Worm (Caenorhabditis elegans): ENCODE measurements around the gene set-27.

- TF ChIP-seq snpc-4 (tag; optimal IDR thresholded peaks at IDR 0.05) (no peak), F37D6.2 (tag; optimal IDR thresholded peaks at IDR 0.05) (no peak), mep-1 (tag; optimal IDR thresholded peaks at IDR 0.05) (no peak), aly-2 (tag; optimal IDR thresholded peaks at IDR 0.05) (no peak), saeg-2 (GFP tag; IDR thresholded peaks at IDR 0.05) (no peak), nhr-25 (tag; optimal IDR thresholded peaks at IDR 0.05; ENCODE audit: borderline replicate concordance, insufficient read depth) (no peak), mdl-1 (tag; optimal IDR thresholded peaks at IDR 0.05) (no peak)
Measured at ce11 chrIII:2686064-2686463, 14.7 kb upstream of the set-27 start, which contains the start of the genes Y71H2AL.2, Y71H2AL.4 and pbo-1.
